Worm (Caenorhabditis elegans) whole organism, L1 larva: ENCODE data around the gene T26C5.2.

Source experiments
- C04F5.9 ChIP-seq: sonication (generic microtip); optimal IDR thresholded peaks from 2 replicates; lab custom pipeline; 2016; ENCODE audit warnings: missing genetic modification characterization, missing compliant biosample characterization
- C16A3.4 ChIP-seq: fragments of 150-350 bp; optimal IDR thresholded peaks from 2 replicates; lab custom pipeline; 2014; ENCODE audit warnings: missing biosample characterization, missing genetic modification characterization
- C34B4.2 ChIP-seq: sonication (generic microtip); optimal IDR thresholded peaks from 2 replicates; lab custom pipeline; 2017; ENCODE audit warnings: mild to moderate bottlenecking, missing genetic modification characterization, missing compliant biosample characterization
- Y116A8C.19 ChIP-seq: sonication (generic microtip); optimal IDR thresholded peaks from 2 replicates; lab custom pipeline; 2016; ENCODE audit warnings: missing compliant biosample characterization, missing genetic modification characterization, borderline replicate concordance
- aha-1 ChIP-seq: fragments of 150-350 bp; optimal IDR thresholded peaks from 2 replicates; lab custom pipeline; 2014; ENCODE audit warnings: missing biosample characterization, missing genetic modification characterization
- alr-1 ChIP-seq: fragments of 200-800 bp; sonication (Bioruptor generic); optimal IDR thresholded peaks from 2 replicates; lab custom pipeline; 2018; ENCODE audit warnings: borderline replicate concordance, mild to moderate bottlenecking, missing genetic modification characterization, missing compliant biosample characterization
- blmp-1 ChIP-seq: fragments of 150-350 bp; optimal IDR thresholded peaks from 2 replicates; lab custom pipeline; 2014; ENCODE audit warnings: missing biosample characterization, missing genetic modification characterization
- ceh-63 ChIP-seq: fragments of 200-800 bp; sonication (Bioruptor generic); optimal IDR thresholded peaks from 2 replicates; lab custom pipeline; 2018; ENCODE audit warnings: mild to moderate bottlenecking, missing genetic modification characterization, missing compliant biosample characterization
- ces-1 ChIP-seq: fragments of 150-350 bp; optimal IDR thresholded peaks from 2 replicates; lab custom pipeline; 2014; ENCODE audit warnings: missing biosample characterization, missing genetic modification reagents, missing genetic modification characterization
- dsc-1 ChIP-seq: sonication (generic microtip); optimal IDR thresholded peaks from 2 replicates; lab custom pipeline; 2016; ENCODE audit warnings: mild to moderate bottlenecking, missing genetic modification characterization, missing compliant biosample characterization
- egl-27 ChIP-seq, 2 experiments: fragments of 150-350 bp in 1 of 2; sonication (generic microtip); optimal IDR thresholded peaks; 3 replicates each; lab custom pipeline; 2017 to 2018; ENCODE audit warnings: missing biosample characterization in 2 of 2, missing genetic modification characterization in 2 of 2, missing genetic modification reagents in 2 of 2
- elt-2 ChIP-seq: sonication (generic microtip); optimal IDR thresholded peaks from 2 replicates; lab custom pipeline; 2016; ENCODE audit warnings: missing genetic modification characterization, mild to moderate bottlenecking, inconsistent platforms, missing compliant biosample characterization, missing genetic modification reagents
- elt-3 ChIP-seq, 6 experiments: fragments of 150-350 bp in 1 of 6; sonication (generic microtip); optimal IDR thresholded peaks; 2 replicates each; lab custom pipeline; 2017 to 2018; ENCODE audit warnings: missing biosample characterization in 6 of 6, missing genetic modification characterization in 6 of 6, inconsistent platforms in 1 of 6
- ets-5 ChIP-seq: fragments of 200-800 bp; sonication (Bioruptor generic); IDR thresholded peaks from 2 replicates; pipeline ENCODE4 v1.3.6; 2022; ENCODE audit warnings: missing genetic modification characterization, missing compliant biosample characterization
- fkh-10 ChIP-seq: sonication (generic microtip); optimal IDR thresholded peaks from 2 replicates; lab custom pipeline; 2017; ENCODE audit warnings: missing biosample characterization, missing genetic modification reagents, missing genetic modification characterization
- fkh-4 ChIP-seq: sonication (generic microtip); optimal IDR thresholded peaks from 2 replicates; lab custom pipeline; 2016; ENCODE audit warnings: missing compliant biosample characterization, missing genetic modification characterization, borderline replicate concordance
- fos-1 ChIP-seq: fragments of 150-350 bp; optimal IDR thresholded peaks from 2 replicates; lab custom pipeline; 2014; ENCODE audit warnings: missing biosample characterization, missing genetic modification characterization
- grh-1 ChIP-seq: fragments of 200-800 bp; sonication (Bioruptor generic); IDR thresholded peaks from 2 replicates; pipeline ENCODE4 v1.3.6; 2022; ENCODE audit warnings: missing genetic modification reagents, missing genetic modification characterization, missing compliant biosample characterization
- hlh-4 ChIP-seq: sonication (generic microtip); optimal IDR thresholded peaks from 2 replicates; lab custom pipeline; 2016; ENCODE audit warnings: mild to moderate bottlenecking, missing genetic modification characterization, missing compliant biosample characterization
- irx-1 ChIP-seq: sonication (generic microtip); optimal IDR thresholded peaks from 2 replicates; lab custom pipeline; 2016; ENCODE audit warnings: missing genetic modification characterization, missing compliant biosample characterization
- isw-1 ChIP-seq: fragments of 200-800 bp; sonication (Bioruptor generic); IDR thresholded peaks from 2 replicates; pipeline ENCODE4 v1.3.6; 2022; ENCODE audit warnings: missing genetic modification characterization, missing compliant biosample characterization
- lin-13 ChIP-seq: fragments of 150-350 bp; optimal IDR thresholded peaks from 2 replicates; lab custom pipeline; 2014; ENCODE audit warnings: missing biosample characterization, missing genetic modification reagents, missing genetic modification characterization
- lin-14 ChIP-seq: fragments of 200-800 bp; sonication (Bioruptor generic); optimal IDR thresholded peaks from 2 replicates; lab custom pipeline; 2018; ENCODE audit warnings: mild to moderate bottlenecking, missing genetic modification characterization, moderate library complexity, missing compliant biosample characterization
- lin-35 ChIP-seq, 2 experiments: fragments of 150-350 bp; optimal IDR thresholded peaks; 2 replicates each; lab custom pipeline; 2014; ENCODE audit warnings: missing biosample characterization in 2 of 2, missing genetic modification characterization in 2 of 2, missing genetic modification reagents in 2 of 2
- lsy-2 ChIP-seq, 2 experiments: fragments of 150-350 bp; optimal IDR thresholded peaks; 2 replicates each; lab custom pipeline; 2014; ENCODE audit warnings: missing biosample characterization in 2 of 2, missing genetic modification characterization in 2 of 2
- mab-9 ChIP-seq: fragments of 200-800 bp; sonication (Bioruptor generic); IDR thresholded peaks from 2 replicates; pipeline ENCODE4 v1.3.6; 2022; ENCODE audit warnings: missing genetic modification reagents, missing genetic modification characterization, missing compliant biosample characterization
- mdl-1 ChIP-seq, 2 experiments: fragments of 150-350 bp; optimal IDR thresholded peaks; 2 replicates each; lab custom pipeline; 2014 to 2017; ENCODE audit warnings: missing biosample characterization in 2 of 2, missing genetic modification characterization in 2 of 2, inconsistent platforms in 1 of 2
- mep-1 ChIP-seq: fragments of 150-350 bp; optimal IDR thresholded peaks from 2 replicates; lab custom pipeline; 2014; ENCODE audit warnings: missing biosample characterization, missing genetic modification characterization
- nhr-11 ChIP-seq: fragments of 150-350 bp; optimal IDR thresholded peaks from 2 replicates; lab custom pipeline; 2014; ENCODE audit warnings: missing biosample characterization, missing genetic modification characterization
- nhr-237 ChIP-seq: fragments of 150-350 bp; optimal IDR thresholded peaks from 2 replicates; lab custom pipeline; 2014; ENCODE audit warnings: missing biosample characterization, missing genetic modification characterization
- nhr-71 ChIP-seq: sonication (generic microtip); optimal IDR thresholded peaks from 2 replicates; lab custom pipeline; 2016; ENCODE audit warnings: mild to moderate bottlenecking, missing genetic modification characterization, moderate library complexity, missing compliant biosample characterization
- nhr-84 ChIP-seq: sonication (generic microtip); optimal IDR thresholded peaks from 2 replicates; lab custom pipeline; 2017; ENCODE audit warnings: missing biosample characterization, missing genetic modification characterization
- nhr-85 ChIP-seq: sonication (generic microtip); peaks from one replicate; lab custom pipeline; 2016; ENCODE audit warnings: missing genetic modification characterization, inconsistent platforms, missing compliant biosample characterization
- nhr-90 ChIP-seq: sonication (generic microtip); optimal IDR thresholded peaks from 2 replicates; lab custom pipeline; 2016; ENCODE audit warnings: mild to moderate bottlenecking, missing genetic modification characterization, missing compliant biosample characterization; ENCODE audit not compliant: poor library complexity
- rnt-1 ChIP-seq: sonication (generic microtip); optimal IDR thresholded peaks from 2 replicates; lab custom pipeline; 2016; ENCODE audit warnings: mild to moderate bottlenecking, missing genetic modification characterization, moderate library complexity, missing compliant biosample characterization
- skn-1 ChIP-seq: fragments of 150-350 bp; optimal IDR thresholded peaks from 2 replicates; lab custom pipeline; 2014; ENCODE audit warnings: missing biosample characterization, missing genetic modification characterization
- snu-23 ChIP-seq: sonication (generic microtip); optimal IDR thresholded peaks from 2 replicates; lab custom pipeline; 2016; ENCODE audit warnings: missing genetic modification characterization, missing compliant biosample characterization
- sptf-1 ChIP-seq: fragments of 150-350 bp; optimal IDR thresholded peaks from 2 replicates; lab custom pipeline; 2014; ENCODE audit warnings: missing biosample characterization, missing genetic modification characterization
- swsn-7 ChIP-seq: sonication (generic microtip); optimal IDR thresholded peaks from 2 replicates; lab custom pipeline; 2016; ENCODE audit warnings: missing genetic modification characterization, missing compliant biosample characterization
- tbx-2 ChIP-seq: sonication (generic microtip); optimal IDR thresholded peaks from 2 replicates; lab custom pipeline; 2016; ENCODE audit warnings: missing genetic modification characterization, missing compliant biosample characterization
- unc-130 ChIP-seq: fragments of 150-350 bp; optimal IDR thresholded peaks from 2 replicates; lab custom pipeline; 2017; ENCODE audit warnings: missing biosample characterization, missing genetic modification characterization, inconsistent platforms
- unc-62 ChIP-seq: fragments of 150-350 bp; optimal IDR thresholded peaks from 2 replicates; lab custom pipeline; 2014; ENCODE audit warnings: missing biosample characterization, missing genetic modification reagents, missing genetic modification characterization
- unc-98 ChIP-seq: fragments of 200-800 bp; sonication (Bioruptor generic); IDR thresholded peaks from 2 replicates; pipeline ENCODE4 v1.3.6; 2022; ENCODE audit warnings: missing genetic modification characterization, missing compliant biosample characterization
- xbp-1 ChIP-seq: sonication (generic microtip); optimal IDR thresholded peaks from 2 replicates; lab custom pipeline; 2016; ENCODE audit warnings: missing genetic modification characterization, missing compliant biosample characterization
- ztf-11 ChIP-seq, 2 experiments: sonication (generic microtip); optimal IDR thresholded peaks; 2 replicates each; lab custom pipeline; 2016 to 2017; ENCODE audit warnings: missing genetic modification characterization in 2 of 2, missing biosample characterization in 1 of 2, missing compliant biosample characterization in 1 of 2
- ztf-4 ChIP-seq: fragments of 150-350 bp; optimal IDR thresholded peaks from 2 replicates; lab custom pipeline; 2014; ENCODE audit warnings: missing biosample characterization, missing genetic modification characterization

Gene T26C5.2

ce11 chrII:9232923-9233322 is at the start of gene T26C5.2:
T26C5.2 (plus strand) TSS chrII:9233223.
- TF ChIP-seq dsc-1 (tag; lab: Kevin White, UChicago): no peak
- TF ChIP-seq lin-13 (GFP tag; lab: Kevin White, UChicago): no peak
- no peak for TF ChIP-seq elt-3 (tag; optimal IDR thresholded peaks at IDR 0.05; lab: Kevin White, UChicago)
- TF ChIP-seq sptf-1 (tag; lab: Kevin White, UChicago): no peak
- no peak for TF ChIP-seq irx-1 (tag; lab: Kevin White, UChicago)
- TF ChIP-seq Y116A8C.19 (tag; lab: Kevin White, UChicago): no peak
- no peak for TF ChIP-seq mdl-1 (tag; optimal IDR thresholded peaks at IDR 0.05; lab: Kevin White, UChicago)
- no peak for TF ChIP-seq fkh-4 (tag; lab: Kevin White, UChicago)
- no peak for TF ChIP-seq snu-23 (GFP tag; lab: Kevin White, UChicago)
- TF ChIP-seq mep-1 (tag; lab: Kevin White, UChicago): no peak
- TF ChIP-seq swsn-7 (tag; lab: Kevin White, UChicago): no peak
- no peak for TF ChIP-seq ztf-11 (tag; optimal IDR thresholded peaks at IDR 0.05; lab: Kevin White, UChicago)

- no peak for TF ChIP-seq mab-9 (GFP tag; lab: Robert Waterston, UW)
Observed at ce11 chrII:9185915-9186314, 47.1 kb upstream of the T26C5.2 start.

- TF ChIP-seq C04F5.9 (tag; lab: Kevin White, UChicago): no peak
- no peak for TF ChIP-seq tbx-2
- TF ChIP-seq hlh-4 (tag; lab: Kevin White, UChicago): no peak
- no peak for TF ChIP-seq C16A3.4 (tag; lab: Kevin White, UChicago)
- TF ChIP-seq grh-1: 0 out of 2 replicates have a peak, but pooled peaks have one; percentile 22
- no peak for TF ChIP-seq ceh-63 (GFP tag; lab: Kevin White, UChicago)
- TF ChIP-seq lin-13 (GFP tag; lab: Kevin White, UChicago): no peak
- TF ChIP-seq blmp-1 (tag; lab: Kevin White, UChicago): peak; percentile 25
- TF ChIP-seq ztf-11 (tag; optimal IDR thresholded peaks at IDR 0.05; lab: Kevin White, UChicago): no peak
- TF ChIP-seq skn-1 (tag; lab: Kevin White, UChicago): no peak
- TF ChIP-seq snu-23 (GFP tag; lab: Kevin White, UChicago): no peak
- no peak for TF ChIP-seq nhr-11 (tag; lab: Kevin White, UChicago)
Observed at ce11 chrII:9188380-9188779, 44.6 kb upstream of the T26C5.2 start, which contains the start of gene sym-2. sym-2 (minus strand) TSS chrII:9188480.

ce11 chrII:9189648-9190047 is 43.4 kb upstream of the T26C5.2 start:
- TF ChIP-seq ztf-4 (tag; lab: Kevin White, UChicago): no peak
- no peak for TF ChIP-seq alr-1 (tag; lab: Kevin White, UChicago)
- TF ChIP-seq fkh-10 (GFP tag; lab: Kevin White, UChicago): no peak
- no peak for TF ChIP-seq egl-27 (tag; optimal IDR thresholded peaks at IDR 0.05; lab: Kevin White, UChicago)
- TF ChIP-seq elt-2: no peak
- peak in 1 of 6 experiments; percentile 17 for TF ChIP-seq elt-3 (tag; optimal IDR thresholded peaks at IDR 0.05; lab: Kevin White, UChicago)
- TF ChIP-seq snu-23 (GFP tag; lab: Kevin White, UChicago): no peak
- no peak for TF ChIP-seq nhr-84
- no peak for TF ChIP-seq C04F5.9 (tag; lab: Kevin White, UChicago)
- no peak for TF ChIP-seq rnt-1 (tag; lab: Kevin White, UChicago)
- TF ChIP-seq ets-5 (GFP tag; lab: Robert Waterston, UW): no peak
- no peak for TF ChIP-seq lin-35 (GFP tag; optimal IDR thresholded peaks at IDR 0.05; lab: Kevin White, UChicago)
- peak; percentile 38 for TF ChIP-seq mep-1 (tag; lab: Kevin White, UChicago)
- TF ChIP-seq aha-1: no peak
- TF ChIP-seq xbp-1 (tag; lab: Kevin White, UChicago): no peak
- TF ChIP-seq fos-1 (tag; lab: Kevin White, UChicago): no peak
- no peak for TF ChIP-seq ztf-11 (tag; optimal IDR thresholded peaks at IDR 0.05; lab: Kevin White, UChicago)
- TF ChIP-seq blmp-1 (tag; lab: Kevin White, UChicago): peak; percentile 79
- TF ChIP-seq unc-62 (GFP tag; lab: Kevin White, UChicago): no peak
- TF ChIP-seq nhr-71 (tag; lab: Kevin White, UChicago): no peak
- TF ChIP-seq nhr-237 (tag; lab: Kevin White, UChicago): no peak
- TF ChIP-seq nhr-85 (tag; lab: Kevin White, UChicago): peak; percentile 86
- TF ChIP-seq unc-130 (tag; lab: Kevin White, UChicago): no peak
- no peak for TF ChIP-seq lsy-2 (tag; optimal IDR thresholded peaks at IDR 0.05; lab: Kevin White, UChicago)
- no peak for TF ChIP-seq ces-1 (GFP tag; lab: Kevin White, UChicago)
- no peak for TF ChIP-seq unc-98 (GFP tag; lab: Robert Waterston, UW)
- no peak for TF ChIP-seq C34B4.2 (tag; lab: Kevin White, UChicago)
- TF ChIP-seq Y116A8C.19 (tag; lab: Kevin White, UChicago): no peak
- TF ChIP-seq lin-14 (GFP tag; lab: Kevin White, UChicago): peak; percentile 70
- TF ChIP-seq isw-1: no peak
- no peak for TF ChIP-seq nhr-90
- TF ChIP-seq hlh-4 (tag; lab: Kevin White, UChicago): no peak
